Fruit fly (Drosophila melanogaster): ENCODE measurements around the gene Ide.

dm6 chr3L:20400515-20400914 is 24.8 kb upstream of the Ide start:
- TF ChIP-seq D1 (tag; optimal IDR thresholded peaks at IDR 0.05) (no peak), gl (tag; optimal IDR thresholded peaks at IDR 0.05) (no peak), CG17806 (tag; optimal IDR thresholded peaks at IDR 0.05) (no peak), CG13204 (GFP tag; optimal IDR thresholded peaks at IDR 0.05) (no peak), fd96Ca (GFP tag; IDR thresholded peaks at IDR 0.05) (no peak), CG9948 (tag; optimal IDR thresholded peaks at IDR 0.05) (no peak), Ets98B (GFP tag; IDR thresholded peaks at IDR 0.05) (no peak), Snoo (tag; optimal IDR thresholded peaks at IDR 0.05) (no peak), EcR (GFP tag; optimal IDR thresholded peaks at IDR 0.05) (no peak)

Measured in whole organism, pupa.